Fruit fly (Drosophila melanogaster) whole organism, adult: ENCODE data around the gene prd.

Experiments
- CG11617 ChIP-seq: fragments of 200-800 bp; sonication (Bioruptor generic); optimal IDR thresholded peaks from 2 replicates; lab custom pipeline; 2017; ENCODE audit warnings: mild to moderate bottlenecking, missing biosample characterization, missing genetic modification reagents, missing genetic modification characterization
- CG14711 ChIP-seq: fragments of 200-800 bp; sonication (Bioruptor generic); optimal IDR thresholded peaks from 2 replicates; lab custom pipeline; 2018; ENCODE audit warnings: missing biosample characterization, mild to moderate bottlenecking, missing genetic modification characterization, moderate library complexity
- CG5204 ChIP-seq: fragments of 200-800 bp; sonication (Bioruptor generic); optimal IDR thresholded peaks from 2 replicates; lab custom pipeline; 2016; ENCODE audit warnings: missing biosample characterization, missing genetic modification characterization
- CG7101 ChIP-seq: fragments of 200-800 bp; sonication (Bioruptor generic); optimal IDR thresholded peaks from 2 replicates; lab custom pipeline; 2018; ENCODE audit warnings: missing biosample characterization, mild to moderate bottlenecking, missing genetic modification characterization, moderate library complexity
- Clk ChIP-seq: fragments of 200-800 bp; sonication (Bioruptor generic); optimal IDR thresholded peaks from 2 replicates; lab custom pipeline; 2017; ENCODE audit warnings: missing biosample characterization, missing genetic modification characterization
- Crg-1 ChIP-seq: fragments of 200-800 bp; sonication (Bioruptor generic); optimal IDR thresholded peaks from 2 replicates; lab custom pipeline; 2016; ENCODE audit warnings: missing biosample characterization, missing genetic modification characterization
- Mnt ChIP-seq: fragments of 200-800 bp; sonication (Bioruptor generic); optimal IDR thresholded peaks from 2 replicates; lab custom pipeline; 2016; ENCODE audit warnings: missing biosample characterization, mild to moderate bottlenecking, missing genetic modification characterization
- bab1 ChIP-seq: fragments of 200-800 bp; sonication (Bioruptor generic); optimal IDR thresholded peaks from 3 replicates; lab custom pipeline; 2019; ENCODE audit warnings: missing biosample characterization, mild to moderate bottlenecking, missing genetic modification characterization, moderate library complexity
- kay ChIP-seq: fragments of 200-800 bp; sonication (Bioruptor generic); peaks from one replicate; lab custom pipeline; 2016; ENCODE audit warnings: missing biosample characterization, missing genetic modification characterization, borderline replicate concordance
- ovo ChIP-seq: fragments of 200-800 bp; sonication (Bioruptor generic); optimal IDR thresholded peaks from 2 replicates; lab custom pipeline; 2016; ENCODE audit warnings: missing biosample characterization, missing genetic modification characterization
- toe ChIP-seq: fragments of 200-800 bp; sonication (Bioruptor generic); optimal IDR thresholded peaks from 2 replicates; lab custom pipeline; 2016; ENCODE audit warnings: missing biosample characterization, missing genetic modification characterization

dm6 chr2L:12078123-12078658, 7.4 kb downstream of the prd start:
- TF ChIP-seq kay (GFP tag; lab: Kevin White, UChicago): no peak
- no peak for TF ChIP-seq Crg-1 (GFP tag; lab: Kevin White, UChicago)
- TF ChIP-seq Mnt (GFP tag; lab: Kevin White, UChicago): no peak
- TF ChIP-seq bab1 (GFP tag; lab: Kevin White, UChicago): no peak
- no peak for TF ChIP-seq toe (GFP tag; lab: Kevin White, UChicago)
- TF ChIP-seq Clk (GFP tag; lab: Kevin White, UChicago): no peak
- TF ChIP-seq CG5204: no peak
- TF ChIP-seq CG7101: no peak
- no peak for TF ChIP-seq CG11617 (GFP tag; lab: Kevin White, UChicago)
- no peak for TF ChIP-seq ovo (GFP tag; lab: Kevin White, UChicago)
- TF ChIP-seq CG14711: no peak
